Worm (Caenorhabditis elegans) whole organism, mixed stage, embryonic: ENCODE measurements around the gene pat-2.

ENCODE experiments used
- M03D4.4 ChIP-seq: sonication (generic microtip); optimal IDR thresholded peaks from 2 replicates; lab custom pipeline; 2017; ENCODE audit warnings: mild to moderate bottlenecking, missing genetic modification characterization, missing compliant biosample characterization
- bed-3 ChIP-seq: fragments of 200-800 bp; sonication (Bioruptor generic); optimal IDR thresholded peaks from 3 replicates; lab custom pipeline; 2018; ENCODE audit warnings: mild to moderate bottlenecking, missing genetic modification characterization, moderate library complexity, missing compliant biosample characterization
- blmp-1 ChIP-seq: fragments of 150-350 bp; optimal IDR thresholded peaks from 2 replicates; lab custom pipeline; 2014; ENCODE audit warnings: missing biosample characterization, missing genetic modification characterization
- ceh-39 ChIP-seq: fragments of 150-350 bp; optimal IDR thresholded peaks from 2 replicates; lab custom pipeline; 2014; ENCODE audit warnings: missing biosample characterization, missing genetic modification characterization
- ceh-83 ChIP-seq: fragments of 200-800 bp; sonication (Bioruptor generic); optimal IDR thresholded peaks from 2 replicates; lab custom pipeline; 2018; ENCODE audit warnings: mild to moderate bottlenecking, missing genetic modification characterization, missing compliant biosample characterization
- drap-1 ChIP-seq: fragments of 200-800 bp; sonication (Bioruptor generic); optimal IDR thresholded peaks from 3 replicates; lab custom pipeline; 2018; ENCODE audit warnings: mild to moderate bottlenecking, missing genetic modification characterization, missing compliant biosample characterization
- elt-1 ChIP-seq: sonication (generic microtip); optimal IDR thresholded peaks from 2 replicates; lab custom pipeline; 2017; ENCODE audit warnings: missing genetic modification characterization, mild to moderate bottlenecking, missing compliant biosample characterization, antibody characterized with exemption, moderate library complexity, borderline replicate concordance; ENCODE audit not compliant: insufficient read depth
- elt-3 ChIP-seq: fragments of 150-350 bp; optimal IDR thresholded peaks from 2 replicates; lab custom pipeline; 2014; ENCODE audit warnings: missing biosample characterization, missing genetic modification characterization
- flh-1 ChIP-seq: fragments of 200-800 bp; sonication (Bioruptor generic); optimal IDR thresholded peaks from 2 replicates; lab custom pipeline; 2018; ENCODE audit warnings: mild to moderate bottlenecking, missing genetic modification characterization, moderate library complexity, missing compliant biosample characterization
- ham-2 ChIP-seq: fragments of 200-800 bp; sonication (Bioruptor generic); optimal IDR thresholded peaks from 2 replicates; lab custom pipeline; 2018; ENCODE audit warnings: mild to moderate bottlenecking, missing genetic modification characterization, missing compliant biosample characterization
- hlh-1 ChIP-seq: fragments of 150-350 bp; optimal IDR thresholded peaks from 2 replicates; lab custom pipeline; 2014; ENCODE audit warnings: missing biosample characterization, missing genetic modification reagents, missing genetic modification characterization
- lin-13 ChIP-seq: fragments of 150-350 bp; optimal IDR thresholded peaks from 2 replicates; lab custom pipeline; 2014; ENCODE audit warnings: missing biosample characterization, missing genetic modification characterization
- lin-32 ChIP-seq: fragments of 200-800 bp; sonication (Bioruptor generic); optimal IDR thresholded peaks from 2 replicates; lab custom pipeline; 2018; ENCODE audit warnings: mild to moderate bottlenecking, missing genetic modification characterization, missing compliant biosample characterization
- lsy-2 ChIP-seq: fragments of 150-350 bp; optimal IDR thresholded peaks from 2 replicates; lab custom pipeline; 2014; ENCODE audit warnings: missing biosample characterization, missing genetic modification characterization
- mab-5 ChIP-seq: fragments of 150-350 bp; optimal IDR thresholded peaks from 2 replicates; lab custom pipeline; 2014; ENCODE audit warnings: missing biosample characterization, missing genetic modification characterization
- mep-1 ChIP-seq: fragments of 150-350 bp; optimal IDR thresholded peaks from 2 replicates; lab custom pipeline; 2017; ENCODE audit warnings: missing biosample characterization, missing genetic modification reagents, missing genetic modification characterization, inconsistent platforms
- mls-2 ChIP-seq: sonication (generic microtip); optimal IDR thresholded peaks from 2 replicates; lab custom pipeline; 2016; ENCODE audit warnings: mild to moderate bottlenecking, missing genetic modification characterization, moderate library complexity, missing compliant biosample characterization
- nhr-12 ChIP-seq: fragments of 150-350 bp; optimal IDR thresholded peaks from 2 replicates; lab custom pipeline; 2014; ENCODE audit warnings: missing biosample characterization, missing genetic modification characterization
- nhr-2 ChIP-seq: fragments of 150-350 bp; optimal IDR thresholded peaks from 2 replicates; lab custom pipeline; 2014; ENCODE audit warnings: missing biosample characterization, missing genetic modification characterization
- nhr-237 ChIP-seq: fragments of 150-350 bp; optimal IDR thresholded peaks from 2 replicates; lab custom pipeline; 2014; ENCODE audit warnings: missing biosample characterization, missing genetic modification characterization
- nhr-28 ChIP-seq: fragments of 150-350 bp; optimal IDR thresholded peaks from 2 replicates; lab custom pipeline; 2014; ENCODE audit warnings: missing biosample characterization, missing genetic modification characterization
- nhr-76 ChIP-seq: sonication (generic microtip); optimal IDR thresholded peaks from 2 replicates; lab custom pipeline; 2017; ENCODE audit warnings: missing biosample characterization, missing genetic modification characterization
- pha-4 ChIP-seq: fragments of 150-350 bp; optimal IDR thresholded peaks from 2 replicates; lab custom pipeline; 2018; ENCODE audit warnings: missing biosample characterization, missing genetic modification reagents, missing genetic modification characterization
- sem-2 ChIP-seq: fragments of 200-800 bp; sonication (Bioruptor generic); optimal IDR thresholded peaks from 2 replicates; lab custom pipeline; 2018; ENCODE audit warnings: mild to moderate bottlenecking, missing genetic modification characterization, missing compliant biosample characterization
- snpc-4 ChIP-seq: fragments of 150-350 bp; optimal IDR thresholded peaks from 2 replicates; lab custom pipeline; 2014; ENCODE audit warnings: missing biosample characterization, missing genetic modification characterization
- tbx-8 ChIP-seq: fragments of 200-800 bp; sonication (Bioruptor generic); optimal IDR thresholded peaks from 2 replicates; lab custom pipeline; 2018; ENCODE audit warnings: mild to moderate bottlenecking, missing genetic modification characterization, moderate library complexity, missing compliant biosample characterization
- unc-120 ChIP-seq: sonication (generic microtip); optimal IDR thresholded peaks from 2 replicates; lab custom pipeline; 2017; ENCODE audit warnings: missing genetic modification characterization, missing compliant biosample characterization; ENCODE audit not compliant: poor library complexity, severe bottlenecking
- unc-39 ChIP-seq: fragments of 150-350 bp; optimal IDR thresholded peaks from 2 replicates; lab custom pipeline; 2014; ENCODE audit warnings: missing biosample characterization, missing genetic modification characterization
- unc-62 ChIP-seq: fragments of 150-350 bp; optimal IDR thresholded peaks from 2 replicates; lab custom pipeline; 2014; ENCODE audit warnings: missing biosample characterization, missing genetic modification reagents, missing genetic modification characterization
- ztf-11 ChIP-seq: fragments of 150-350 bp; optimal IDR thresholded peaks from 2 replicates; lab custom pipeline; 2014; ENCODE audit warnings: missing biosample characterization, missing genetic modification characterization

pat-2 gene

ce11 chrIII:8818599-8818998 lies at the start of gene pat-2:
pat-2 (plus strand) TSS chrIII:8818899.
- no peak for TF ChIP-seq ztf-11 (tag; lab: Kevin White, UChicago)
- TF ChIP-seq flh-1 (GFP tag; lab: Kevin White, UChicago): no peak
- TF ChIP-seq pha-4: no peak
- TF ChIP-seq tbx-8 (GFP tag; lab: Kevin White, UChicago): no peak
- TF ChIP-seq blmp-1: no peak
- TF ChIP-seq elt-1: no peak
- TF ChIP-seq ceh-39 (tag; lab: Kevin White, UChicago): no peak
- TF ChIP-seq unc-62 (GFP tag; lab: Kevin White, UChicago): no peak
- TF ChIP-seq drap-1 (GFP tag; lab: Kevin White, UChicago): no peak
- no peak for TF ChIP-seq snpc-4 (tag; lab: Kevin White, UChicago)
- no peak for TF ChIP-seq unc-120
- no peak for TF ChIP-seq nhr-12 (tag; lab: Kevin White, UChicago)
- no peak for TF ChIP-seq sem-2 (GFP tag; lab: Kevin White, UChicago)
- TF ChIP-seq nhr-2 (tag; lab: Kevin White, UChicago): no peak
- TF ChIP-seq mls-2 (tag; lab: Kevin White, UChicago): no peak
- TF ChIP-seq unc-39 (tag; lab: Kevin White, UChicago): no peak
- no peak for TF ChIP-seq elt-3
- TF ChIP-seq lin-13 (tag; lab: Kevin White, UChicago): no peak
- TF ChIP-seq ham-2 (GFP tag; lab: Kevin White, UChicago): no peak

ce11 chrIII:8769253-8769652 lies 49.4 kb upstream of the pat-2 start, which contains the start of gene K02D10.1:
K02D10.1 (plus strand) TSS chrIII:8769536.
- TF ChIP-seq hlh-1 (tag; lab: Kevin White, UChicago) (peak; percentile 34), mep-1 (no peak)

ce11 chrIII:8770243-8770642 lies 48.5 kb upstream of the pat-2 start:
- TF ChIP-seq nhr-237 (no peak), lsy-2 (tag; lab: Kevin White, UChicago) (no peak), pha-4 (no peak)

ce11 chrIII:8771162-8771561 lies 47.5 kb upstream of the pat-2 start, which contains the start of gene K02D10.2:
K02D10.2 (minus strand) TSS chrIII:8771262.
- no peak for TF ChIP-seq mab-5
- TF ChIP-seq lin-32 (GFP tag; lab: Kevin White, UChicago): no peak
- TF ChIP-seq mls-2 (tag; lab: Kevin White, UChicago): no peak
- TF ChIP-seq ceh-83: no peak
- TF ChIP-seq unc-39 (tag; lab: Kevin White, UChicago): no peak

- no peak for TF ChIP-seq nhr-237
- TF ChIP-seq nhr-76 (tag; lab: Kevin White, UChicago): no peak
- no peak for TF ChIP-seq unc-62 (GFP tag; lab: Kevin White, UChicago)
- no peak for TF ChIP-seq bed-3 (GFP tag; lab: Kevin White, UChicago)
- no peak for TF ChIP-seq ham-2 (GFP tag; lab: Kevin White, UChicago)
- TF ChIP-seq nhr-12 (tag; lab: Kevin White, UChicago): no peak
- no peak for TF ChIP-seq snpc-4 (tag; lab: Kevin White, UChicago)
- TF ChIP-seq elt-1: no peak
- no peak for TF ChIP-seq mls-2 (tag; lab: Kevin White, UChicago)
- no peak for TF ChIP-seq nhr-28 (tag; lab: Kevin White, UChicago)
- no peak for TF ChIP-seq M03D4.4 (tag; lab: Kevin White, UChicago)
- TF ChIP-seq, all 35 proteins: peak for 0
Observed at ce11 chrIII:8771851-8772250, 46.8 kb upstream of the pat-2 start, which contains the start of gene K02D10.3. K02D10.3 (minus strand) TSS chrIII:8771951.

- peak; percentile 21 for TF ChIP-seq blmp-1
- no peak for TF ChIP-seq mls-2 (tag; lab: Kevin White, UChicago)
- TF ChIP-seq nhr-28 (tag; lab: Kevin White, UChicago): no peak
Observed at ce11 chrIII:8772428-8773027, 46.2 kb upstream of the pat-2 start.
